Worm (Caenorhabditis elegans) whole organism, late embryonic: ENCODE results near the gene F53E2.2.

Source experiments
- T23F11.4 ChIP-seq: fragments of 200-800 bp; sonication (Bioruptor generic); optimal IDR thresholded peaks from 2 replicates; lab custom pipeline; 2018; ENCODE audit warnings: mild to moderate bottlenecking, missing genetic modification characterization, missing compliant biosample characterization
- ahr-1 ChIP-seq: sonication (generic microtip); optimal IDR thresholded peaks from 2 replicates; lab custom pipeline; 2016; ENCODE audit warnings: missing genetic modification characterization, missing compliant biosample characterization
- ama-1 ChIP-seq: fragments of 150-350 bp; optimal IDR thresholded peaks from 2 replicates; lab custom pipeline; 2014
- ceh-22 ChIP-seq: sonication (generic microtip); optimal IDR thresholded peaks from 2 replicates; lab custom pipeline; 2017; ENCODE audit warnings: missing biosample characterization, missing genetic modification characterization
- ceh-48 ChIP-seq: sonication (generic microtip); optimal IDR thresholded peaks from 2 replicates; lab custom pipeline; 2016; ENCODE audit warnings: missing genetic modification characterization, inconsistent platforms, missing compliant biosample characterization
- fkh-10 ChIP-seq: fragments of 150-350 bp; optimal IDR thresholded peaks from 2 replicates; lab custom pipeline; 2014; ENCODE audit warnings: missing biosample characterization, missing genetic modification reagents, missing genetic modification characterization
- lin-11 ChIP-seq: fragments of 200-800 bp; sonication (Bioruptor generic); optimal IDR thresholded peaks from 2 replicates; lab custom pipeline; 2018; ENCODE audit warnings: mild to moderate bottlenecking, missing genetic modification characterization, missing compliant biosample characterization
- pha-4 ChIP-seq: fragments of 150-350 bp; optimal IDR thresholded peaks from 2 replicates; lab custom pipeline; 2018; ENCODE audit warnings: missing biosample characterization, missing genetic modification reagents, missing genetic modification characterization
- pqm-1 ChIP-seq: sonication (generic microtip); optimal IDR thresholded peaks from 2 replicates; lab custom pipeline; 2016; ENCODE audit warnings: missing genetic modification characterization, missing compliant biosample characterization
- pros-1 ChIP-seq: fragments of 150-350 bp; optimal IDR thresholded peaks from 2 replicates; lab custom pipeline; 2014; ENCODE audit warnings: missing biosample characterization, missing genetic modification reagents, missing genetic modification characterization
- sox-2 ChIP-seq: fragments of 200-800 bp; sonication (Bioruptor generic); IDR thresholded peaks from 2 replicates; pipeline ENCODE4 v1.3.6; 2022; ENCODE audit warnings: missing genetic modification reagents, missing genetic modification characterization, missing compliant biosample characterization
- unc-86 ChIP-seq: sonication (generic microtip); optimal IDR thresholded peaks from 2 replicates; lab custom pipeline; 2016; ENCODE audit warnings: missing genetic modification characterization, missing compliant biosample characterization

DNA sequence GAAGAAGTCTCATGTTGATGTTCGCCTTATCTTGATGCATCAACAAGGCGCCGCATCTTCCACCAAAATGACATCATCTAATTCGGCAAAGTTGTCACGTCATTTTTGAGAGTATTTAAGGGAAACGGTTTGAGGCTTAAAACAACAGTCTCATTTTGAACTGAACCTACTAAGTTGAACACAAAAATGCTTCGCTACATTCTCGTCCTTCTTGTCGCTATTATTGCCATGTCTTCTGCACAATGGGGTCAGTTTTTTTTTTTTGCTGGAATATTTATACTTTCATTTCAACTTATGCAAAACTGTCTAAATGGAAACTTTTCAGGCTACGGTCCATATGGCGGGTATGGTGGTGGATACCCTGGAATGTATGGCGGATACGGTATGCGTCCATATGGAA is 27.8 kb upstream of the F53E2.2 start, which contains the start of gene cnc-4:
- TF ChIP-seq fkh-10 (GFP tag; lab: Kevin White, UChicago): no peak
- TF ChIP-seq pha-4 (tag; lab: Kevin White, UChicago): no peak
- no peak for TF ChIP-seq ahr-1
- no peak for TF ChIP-seq pros-1 (tag; lab: Kevin White, UChicago)
- no peak for TF ChIP-seq unc-86
- no peak for TF ChIP-seq ceh-48 (tag; lab: Kevin White, UChicago)
- TF ChIP-seq ceh-22 (tag; lab: Kevin White, UChicago): no peak
- TF ChIP-seq ama-1 (lab: Kevin White, UChicago): no peak
- no peak for TF ChIP-seq sox-2
- TF ChIP-seq pqm-1 (tag; lab: Kevin White, UChicago): no peak
- no peak for TF ChIP-seq T23F11.4 (GFP tag; lab: Kevin White, UChicago)
- no peak for TF ChIP-seq lin-11
